Worm (Caenorhabditis elegans): ENCODE measurements around the gene T08A9.13.

T08A9.13 gene

ce11 chrX:7278095-7278494, 44.1 kb downstream of the T08A9.13 start:
- no peak for TF ChIP-seq mab-9 (GFP tag; IDR thresholded peaks at IDR 0.05)
- TF ChIP-seq snpc-4 (tag; optimal IDR thresholded peaks at IDR 0.05), result no peak
- TF ChIP-seq nhr-76 (tag; optimal IDR thresholded peaks at IDR 0.05), result no peak
- no peak for TF ChIP-seq aha-1 (tag; optimal IDR thresholded peaks at IDR 0.05)
- TF ChIP-seq unc-86 (tag; optimal IDR thresholded peaks at IDR 0.05), result no peak
- TF ChIP-seq nhr-47 (tag; optimal IDR thresholded peaks at IDR 0.05), result no peak
- no peak for TF ChIP-seq irx-1 (tag; optimal IDR thresholded peaks at IDR 0.05)
- no peak for TF ChIP-seq ceh-8 (GFP tag; optimal IDR thresholded peaks at IDR 0.05)
- no peak for TF ChIP-seq swsn-7 (tag; optimal IDR thresholded peaks at IDR 0.05)
- TF ChIP-seq unc-62 (GFP tag; optimal IDR thresholded peaks at IDR 0.05), result no peak
- no peak for TF ChIP-seq nhr-12 (tag; optimal IDR thresholded peaks at IDR 0.05)
- TF ChIP-seq pag-3 (tag; optimal IDR thresholded peaks at IDR 0.05; ENCODE audit: borderline replicate concordance, insufficient read depth), result no peak
- no peak for TF ChIP-seq snu-23 (GFP tag; optimal IDR thresholded peaks at IDR 0.05)
- TF ChIP-seq lin-35 (GFP tag; optimal IDR thresholded peaks at IDR 0.05), result no peak

ce11 chrX:7271968-7272367, 50.3 kb downstream of the T08A9.13 start, which contains the start of gene F46H5.11:
TSS of gene F46H5.11 (minus strand) at chrX:7272068.
- no peak for TF ChIP-seq nhr-11 (tag; optimal IDR thresholded peaks at IDR 0.05)
